Fruit fly (Drosophila melanogaster) Kc167 (cell line): ENCODE measurements around the gene CG7215.

Experiments used
- Myc ChIP-seq: fragments of >200 bp; optimal IDR thresholded peaks from 2 replicates; lab custom pipeline; 2017; ENCODE audit warnings: missing external identifiers
- Sin3A ChIP-seq: fragments of >200 bp; optimal IDR thresholded peaks from 2 replicates; lab custom pipeline; 2018; ENCODE audit warnings: missing external identifiers
- h ChIP-seq: fragments of >200 bp; optimal IDR thresholded peaks from 3 replicates; lab custom pipeline; 2018; ENCODE audit warnings: missing external identifiers
- insv ChIP-seq: fragments of >200 bp; optimal IDR thresholded peaks from 3 replicates; lab custom pipeline; 2018; ENCODE audit warnings: missing external identifiers
- psq ChIP-seq: fragments of >200 bp; optimal IDR thresholded peaks from 2 replicates; lab custom pipeline; 2017; ENCODE audit warnings: missing external identifiers
- ttk ChIP-seq: sonication (Bioruptor generic); optimal IDR thresholded peaks from 2 replicates; lab custom pipeline; 2017; ENCODE audit warnings: missing external identifiers

dm6 chr3R:18199885-18200249, 32.8 kb upstream of the CG7215 start:
- TF ChIP-seq h (no peak), Sin3A (lab: Kevin White, UChicago) (no peak), ttk (lab: Kevin White, UChicago) (no peak), psq (lab: Kevin White, UChicago) (no peak), Myc (lab: Kevin White, UChicago) (no peak), insv (lab: Kevin White, UChicago) (no peak)
